Worm (Caenorhabditis elegans): ENCODE measurements around the gene clec-59.

DNA sequence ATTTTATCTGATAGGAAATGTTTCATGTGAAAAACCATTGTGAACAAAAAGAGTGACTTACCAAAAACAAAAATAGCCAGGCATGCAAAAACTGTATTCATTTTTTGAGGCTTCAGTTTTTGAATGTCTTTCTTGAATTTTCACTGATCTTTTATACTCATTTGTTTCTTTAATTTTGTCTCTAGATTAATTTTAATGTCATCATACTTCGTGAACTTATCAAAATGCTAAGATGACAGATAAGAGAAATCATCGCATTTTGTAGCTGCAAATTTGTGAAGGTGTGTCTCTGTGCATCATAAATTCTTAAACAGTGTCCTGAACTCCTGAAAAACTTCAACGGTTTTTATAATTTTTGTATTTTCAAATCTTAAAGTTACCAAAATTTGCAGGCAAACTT, 3.2 kb downstream of the clec-59 start, which contains the start of gene clec-58:
- TF ChIP-seq nhr-28 (tag; optimal IDR thresholded peaks at IDR 0.05) (no peak), mep-1 (tag; optimal IDR thresholded peaks at IDR 0.05) (no peak)

All from whole organism, mixed stage, embryonic.